6 worm cellular contexts compared by ENCODE assay signal in the genomic region with DNA sequence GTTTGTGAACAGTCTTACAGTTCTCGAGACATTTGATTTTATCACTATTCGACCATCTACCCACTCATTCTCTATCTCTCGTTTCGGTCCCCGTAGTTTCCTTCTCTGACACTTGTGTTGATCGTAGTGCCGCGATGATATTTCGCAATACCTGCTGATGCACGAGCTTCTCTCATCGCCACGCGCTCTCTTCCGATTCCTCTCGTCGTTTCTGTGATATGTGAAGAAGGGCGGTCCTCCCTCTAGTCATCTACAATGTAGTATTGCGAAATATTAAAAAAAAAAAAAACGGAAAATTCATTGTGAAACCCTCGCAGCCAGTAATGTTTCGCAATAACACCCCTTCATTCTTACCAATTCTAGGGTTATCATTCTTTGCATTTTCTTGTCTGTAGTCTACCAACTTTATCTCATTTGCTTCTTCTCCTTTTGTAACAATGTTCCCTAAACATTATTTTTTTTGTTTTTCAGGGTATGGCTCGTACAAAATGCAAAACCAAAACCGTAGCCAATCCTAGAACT.
TF ChIP-seq lines count a peak whose summit lies in the region.

A gene (plus strand): TSS at position 472 of the 522 bp plus-strand sequence.

TF ChIP-seq in whole organism, L1 larva, 84 proteins besides CTCF, POLR2A, EP300 and RAD21 (continued from another document and continues in another):
- TF ChIP-seq lin-35 (GFP tag; optimal IDR thresholded peaks at IDR 0.05; lab: Kevin White, UChicago) (peak; percentile 71 to 85), lin-14 (GFP tag; optimal IDR thresholded peaks at IDR 0.05; lab: Kevin White, UChicago) (peak; percentile 98), egl-13 (tag; optimal IDR thresholded peaks at IDR 0.05; lab: Kevin White, UChicago) (peak; percentile 80), ztf-4 (tag; optimal IDR thresholded peaks at IDR 0.05; lab: Kevin White, UChicago) (peak; percentile 80), unc-86 (tag; optimal IDR thresholded peaks at IDR 0.05; lab: Kevin White, UChicago) (peak; percentile 62), hpl-2 (GFP tag; optimal IDR thresholded peaks at IDR 0.05; lab: Kevin White, UChicago) (peak; percentile 94), nhr-76 (tag; optimal IDR thresholded peaks at IDR 0.05; lab: Kevin White, UChicago) (no peak), unc-62 (GFP tag; optimal IDR thresholded peaks at IDR 0.05; lab: Kevin White, UChicago) (no peak), lir-3 (tag; optimal IDR thresholded peaks at IDR 0.05; lab: Kevin White, UChicago; ENCODE audit: poor library complexity) (peak; percentile 63), C16A3.4 (tag; optimal IDR thresholded peaks at IDR 0.05; lab: Kevin White, UChicago) (peak; percentile 95), nhr-28 (tag; optimal IDR thresholded peaks at IDR 0.05; lab: Kevin White, UChicago) (peak; percentile 84), fkh-10 (GFP tag; optimal IDR thresholded peaks at IDR 0.05; lab: Kevin White, UChicago) (peak; percentile 80), lsy-2 (tag; optimal IDR thresholded peaks at IDR 0.05; lab: Kevin White, UChicago) (peak; percentile 84 to 91), nhr-84 (tag; optimal IDR thresholded peaks at IDR 0.05; lab: Kevin White, UChicago) (no peak), skn-1 (tag; optimal IDR thresholded peaks at IDR 0.05; lab: Kevin White, UChicago) (peak; percentile 98), irx-1 (tag; optimal IDR thresholded peaks at IDR 0.05; lab: Kevin White, UChicago) (peak; percentile 73), jun-1 (tag; optimal IDR thresholded peaks at IDR 0.05; lab: Kevin White, UChicago) (peak; percentile 98), nhr-77 (tag; optimal IDR thresholded peaks at IDR 0.05; lab: Kevin White, UChicago) (peak; percentile 93), sox-4 (tag; optimal IDR thresholded peaks at IDR 0.05; lab: Kevin White, UChicago) (peak; percentile 18), pag-3 (tag; optimal IDR thresholded peaks at IDR 0.05; lab: Kevin White, UChicago; ENCODE audit: borderline replicate concordance, insufficient read depth) (peak; percentile 14)

TF ChIP-seq in whole organism, L2 larva, 48 proteins besides CTCF, POLR2A, EP300 and RAD21 (continued from another document):
- no peak for TF ChIP-seq nhr-237 (tag; optimal IDR thresholded peaks at IDR 0.05; lab: Kevin White, UChicago)
- peak; percentile 42 for TF ChIP-seq ceh-16 (tag; optimal IDR thresholded peaks at IDR 0.05; lab: Kevin White, UChicago)
- TF ChIP-seq sma-3 (GFP tag; optimal IDR thresholded peaks at IDR 0.05; lab: Kevin White, UChicago) = peak; percentile 95
- no peak for TF ChIP-seq ztf-1 (GFP tag; conservative IDR thresholded peaks at IDR 0.05; lab: Robert Waterston, UW)
- TF ChIP-seq nhr-129 (tag; optimal IDR thresholded peaks at IDR 0.05; lab: Kevin White, UChicago) = peak; percentile 97
- peak; percentile 96 for TF ChIP-seq fos-1 (tag; optimal IDR thresholded peaks at IDR 0.05; lab: Kevin White, UChicago)
- TF ChIP-seq unc-62 (GFP tag; optimal IDR thresholded peaks at IDR 0.05; lab: Kevin White, UChicago) = peak; percentile 76
- TF ChIP-seq ztf-4 (tag; optimal IDR thresholded peaks at IDR 0.05; lab: Kevin White, UChicago) = peak; percentile 85
- peak; percentile 87 for TF ChIP-seq sem-4 (tag; optimal IDR thresholded peaks at IDR 0.05; lab: Kevin White, UChicago)
- TF ChIP-seq ama-1 (optimal IDR thresholded peaks at IDR 0.05; lab: Kevin White, UChicago) = peak; percentile 36
- TF ChIP-seq zag-1 (tag; optimal IDR thresholded peaks at IDR 0.05; lab: Kevin White, UChicago) = peak; percentile 81
- TF ChIP-seq ceh-82 (tag; optimal IDR thresholded peaks at IDR 0.05; lab: Kevin White, UChicago) = peak; percentile 51
- TF ChIP-seq unc-39 (tag; optimal IDR thresholded peaks at IDR 0.05; lab: Kevin White, UChicago) = no peak
- peak; percentile 10 for TF ChIP-seq alr-1 (tag; optimal IDR thresholded peaks at IDR 0.05; lab: Kevin White, UChicago)
- TF ChIP-seq nhr-12 (tag; optimal IDR thresholded peaks at IDR 0.05; lab: Kevin White, UChicago) = peak; percentile 21
- no peak for TF ChIP-seq aly-2 (tag; optimal IDR thresholded peaks at IDR 0.05; lab: Kevin White, UChicago)
- no peak for TF ChIP-seq ztf-11 (tag; optimal IDR thresholded peaks at IDR 0.05; lab: Kevin White, UChicago)

TF ChIP-seq in whole organism, L3 larva, 47 proteins besides CTCF, POLR2A, EP300 and RAD21 (continued from another document):
- TF ChIP-seq fos-1 (tag; optimal IDR thresholded peaks at IDR 0.05; lab: Kevin White, UChicago) (peak; percentile 88), elt-2 (tag; optimal IDR thresholded peaks at IDR 0.05; lab: Kevin White, UChicago) (peak; percentile 96), ceh-82 (tag; optimal IDR thresholded peaks at IDR 0.05; lab: Kevin White, UChicago) (peak; percentile 27), lin-39 (tag; optimal IDR thresholded peaks at IDR 0.05; lab: Kevin White, UChicago) (peak; percentile 91), zag-1 (tag; optimal IDR thresholded peaks at IDR 0.05; lab: Kevin White, UChicago) (peak; percentile 19), nhr-67 (tag; optimal IDR thresholded peaks at IDR 0.05; lab: Kevin White, UChicago) (no peak), nhr-28 (tag; optimal IDR thresholded peaks at IDR 0.05; lab: Kevin White, UChicago) (no peak), sea-2 (GFP tag; optimal IDR thresholded peaks at IDR 0.05; lab: Kevin White, UChicago) (peak; percentile 70), egl-27 (tag; optimal IDR thresholded peaks at IDR 0.05; lab: Kevin White, UChicago) (peak; percentile 90), ztf-11 (tag; optimal IDR thresholded peaks at IDR 0.05; lab: Kevin White, UChicago) (no peak), ztf-4 (tag; optimal IDR thresholded peaks at IDR 0.05; lab: Kevin White, UChicago) (peak; percentile 85), unc-62 (GFP tag; optimal IDR thresholded peaks at IDR 0.05; lab: Kevin White, UChicago) (peak; percentile 90), mml-1 (tag; optimal IDR thresholded peaks at IDR 0.05; lab: Kevin White, UChicago) (no peak), eor-1 (tag; optimal IDR thresholded peaks at IDR 0.05; lab: Kevin White, UChicago) (peak in 1 of 2 experiments; percentile 47), nhr-43 (tag; optimal IDR thresholded peaks at IDR 0.05; lab: Kevin White, UChicago; ENCODE audit: poor library complexity, severe bottlenecking) (peak; percentile 64)

TF ChIP-seq in whole organism, L4 larva, 104 proteins besides CTCF, POLR2A, EP300 and RAD21 (continued from another document and continues in another):
- TF ChIP-seq nhr-25 (tag; optimal IDR thresholded peaks at IDR 0.05; lab: Kevin White, UChicago; ENCODE audit: borderline replicate concordance, insufficient read depth) = peak; percentile 84
- TF ChIP-seq nhr-6 (tag; optimal IDR thresholded peaks at IDR 0.05; lab: Kevin White, UChicago) = peak; percentile 94
- peak; percentile 99 for TF ChIP-seq mdl-1 (tag; optimal IDR thresholded peaks at IDR 0.05; lab: Kevin White, UChicago)
- TF ChIP-seq nhr-11 (tag; optimal IDR thresholded peaks at IDR 0.05; lab: Kevin White, UChicago) = peak; percentile 98
- TF ChIP-seq egl-27 (tag; optimal IDR thresholded peaks at IDR 0.05; lab: Kevin White, UChicago) = no peak
- peak; percentile 98 for TF ChIP-seq mep-1 (tag; optimal IDR thresholded peaks at IDR 0.05; lab: Kevin White, UChicago)
- TF ChIP-seq dve-1 (tag; optimal IDR thresholded peaks at IDR 0.05; lab: Kevin White, UChicago; ENCODE audit: insufficient read depth) = peak; percentile 99
- no peak for TF ChIP-seq vab-7 (GFP tag; IDR thresholded peaks at IDR 0.05; lab: Robert Waterston, UW)
- peak; percentile 93 for TF ChIP-seq pha-4 (GFP tag; IDR thresholded peaks at IDR 0.05; lab: Robert Waterston, UW)
- peak; percentile 2 for TF ChIP-seq pha-4 (tag; optimal IDR thresholded peaks at IDR 0.05; lab: Kevin White, UChicago)
- TF ChIP-seq F10B5.3 (tag; optimal IDR thresholded peaks at IDR 0.05; lab: Kevin White, UChicago) = no peak
- TF ChIP-seq daf-16 (GFP tag; optimal IDR thresholded peaks at IDR 0.05; lab: Kevin White, UChicago) = peak; percentile 13 to 71
- TF ChIP-seq daf-16 (tag; optimal IDR thresholded peaks at IDR 0.05; lab: Kevin White, UChicago) = peak; percentile 95
- TF ChIP-seq hif-1 (tag; optimal IDR thresholded peaks at IDR 0.05; lab: Kevin White, UChicago) = peak; percentile 11 to 87
- TF ChIP-seq nhr-237 (tag; optimal IDR thresholded peaks at IDR 0.05; lab: Kevin White, UChicago) = peak; percentile 68
- TF ChIP-seq ceh-82 (tag; optimal IDR thresholded peaks at IDR 0.05; lab: Kevin White, UChicago) = no peak
- TF ChIP-seq lim-7 (GFP tag; IDR thresholded peaks at IDR 0.05; lab: Robert Waterston, UW) = no peak
- TF ChIP-seq D1046.2 (GFP tag; IDR thresholded peaks at IDR 0.05; lab: Robert Waterston, UW) = peak; percentile 77; the same call in 1 of the 2 replicates
- no peak for TF ChIP-seq spr-3 (GFP tag; optimal IDR thresholded peaks at IDR 0.05; lab: Kevin White, UChicago)
- peak; percentile 59 for TF ChIP-seq fos-1 (tag; optimal IDR thresholded peaks at IDR 0.05; lab: Kevin White, UChicago)
- TF ChIP-seq nhr-102 (tag; optimal IDR thresholded peaks at IDR 0.05; lab: Kevin White, UChicago) = peak; percentile 93
- no peak for TF ChIP-seq sdz-12 (GFP tag; optimal IDR thresholded peaks at IDR 0.05; lab: Kevin White, UChicago)
- peak; percentile 61 for TF ChIP-seq cey-2 (tag; optimal IDR thresholded peaks at IDR 0.05; lab: Kevin White, UChicago; ENCODE audit: borderline replicate concordance, insufficient read depth)
- TF ChIP-seq lin-13 (GFP tag; optimal IDR thresholded peaks at IDR 0.05; lab: Kevin White, UChicago) = peak; percentile 96
- TF ChIP-seq set-16 (GFP tag; IDR thresholded peaks at IDR 0.05; lab: Robert Waterston, UW) = peak; percentile 68

TF ChIP-seq in whole organism, late embryonic, 69 proteins besides CTCF, POLR2A, EP300 and RAD21 (continued from another document):
- TF ChIP-seq C38D4.7 (GFP tag; optimal IDR thresholded peaks at IDR 0.05; lab: Kevin White, UChicago) = no peak
- no peak for TF ChIP-seq ceh-22 (tag; optimal IDR thresholded peaks at IDR 0.05; lab: Kevin White, UChicago)
- no peak for TF ChIP-seq ama-1 (optimal IDR thresholded peaks at IDR 0.05; lab: Kevin White, UChicago)
- no peak for TF ChIP-seq hlh-13 (GFP tag; optimal IDR thresholded peaks at IDR 0.05; lab: Kevin White, UChicago)
- no peak for TF ChIP-seq fax-1 (tag; optimal IDR thresholded peaks at IDR 0.05; lab: Kevin White, UChicago)
- TF ChIP-seq zip-5 (tag; optimal IDR thresholded peaks at IDR 0.05; lab: Kevin White, UChicago) = no peak
- no peak for TF ChIP-seq eyg-1 (tag; optimal IDR thresholded peaks at IDR 0.05; lab: Kevin White, UChicago)
- TF ChIP-seq ahr-1 (tag; optimal IDR thresholded peaks at IDR 0.05; lab: Kevin White, UChicago) = no peak
- TF ChIP-seq pax-1 (tag; optimal IDR thresholded peaks at IDR 0.05; lab: Kevin White, UChicago) = no peak
- TF ChIP-seq ttx-3 (tag; optimal IDR thresholded peaks at IDR 0.05; lab: Kevin White, UChicago) = no peak
- TF ChIP-seq ceh-45 (GFP tag; IDR thresholded peaks at IDR 0.05; lab: Robert Waterston, UW) = no peak
- no peak for TF ChIP-seq unc-42 (tag; optimal IDR thresholded peaks at IDR 0.05; lab: Kevin White, UChicago)
- TF ChIP-seq F13H6.1 (tag; optimal IDR thresholded peaks at IDR 0.05; lab: Kevin White, UChicago) = no peak
- TF ChIP-seq unc-3 (GFP tag; conservative IDR thresholded peaks at IDR 0.05; lab: Robert Waterston, UW) = no peak
- TF ChIP-seq unc-3 (tag; optimal IDR thresholded peaks at IDR 0.05; lab: Kevin White, UChicago) = no peak
- no peak for TF ChIP-seq T23F11.4 (GFP tag; optimal IDR thresholded peaks at IDR 0.05; lab: Kevin White, UChicago)
- TF ChIP-seq dve-1 (tag; optimal IDR thresholded peaks at IDR 0.05; lab: Kevin White, UChicago) = peak; percentile 82
- TF ChIP-seq ceh-6 (GFP tag; optimal IDR thresholded peaks at IDR 0.05; lab: Kevin White, UChicago) = no peak
- TF ChIP-seq tbx-2 (tag; optimal IDR thresholded peaks at IDR 0.05; lab: Kevin White, UChicago) = no peak
- no peak for TF ChIP-seq sox-2 (GFP tag; IDR thresholded peaks at IDR 0.05; lab: Robert Waterston, UW)
- TF ChIP-seq ceh-34 (tag; optimal IDR thresholded peaks at IDR 0.05; lab: Kevin White, UChicago) = no peak
- peak; percentile 54 for TF ChIP-seq elt-2 (tag; optimal IDR thresholded peaks at IDR 0.05; lab: Kevin White, UChicago)
- TF ChIP-seq nhr-232 (tag; optimal IDR thresholded peaks at IDR 0.05; lab: Kevin White, UChicago) = no peak
- no peak for TF ChIP-seq pros-1 (tag; optimal IDR thresholded peaks at IDR 0.05; lab: Kevin White, UChicago)
- TF ChIP-seq madf-2 (tag; optimal IDR thresholded peaks at IDR 0.05; lab: Kevin White, UChicago) = no peak
- no peak for TF ChIP-seq C08G9.2 (tag; optimal IDR thresholded peaks at IDR 0.05; lab: Kevin White, UChicago)
- no peak for TF ChIP-seq rnt-1 (tag; optimal IDR thresholded peaks at IDR 0.05; lab: Kevin White, UChicago)
- TF ChIP-seq Y22D7AL.16 (tag; optimal IDR thresholded peaks at IDR 0.05; lab: Kevin White, UChicago) = no peak

TF ChIP-seq in whole organism, young adult, 124 proteins besides CTCF, POLR2A, EP300 and RAD21 (continued from another document and continues in another):
- TF ChIP-seq mcd-1 (GFP tag; IDR thresholded peaks at IDR 0.05; lab: Robert Waterston, UW) (peak; percentile 79), ZK185.1 (tag; optimal IDR thresholded peaks at IDR 0.05; lab: Kevin White, UChicago; ENCODE audit: poor library complexity, severe bottlenecking) (peak; percentile 84), hmg-1.2 (GFP tag; IDR thresholded peaks at IDR 0.05; lab: Robert Waterston, UW) (peak; percentile 65), K12H6.12 (tag; optimal IDR thresholded peaks at IDR 0.05; lab: Kevin White, UChicago) (peak; percentile 92), F22D6.2 (tag; optimal IDR thresholded peaks at IDR 0.05; lab: Kevin White, UChicago) (peak; percentile 61), snpc-4 (GFP tag; optimal IDR thresholded peaks at IDR 0.05; lab: Kevin White, UChicago) (peak; percentile 18), snpc-4 (tag; optimal IDR thresholded peaks at IDR 0.05; lab: Kevin White, UChicago) (peak; percentile 13 to 74 (median 66)), attf-5 (GFP tag; optimal IDR thresholded peaks at IDR 0.05; lab: Kevin White, UChicago) (peak; percentile 95), ztf-22 (GFP tag; optimal IDR thresholded peaks at IDR 0.05; lab: Kevin White, UChicago) (peak; percentile 87), dpff-1 (tag; optimal IDR thresholded peaks at IDR 0.05; lab: Kevin White, UChicago) (no peak), D2030.7 (GFP tag; IDR thresholded peaks at IDR 0.05; lab: Robert Waterston, UW) (no peak), lsl-1 (GFP tag; optimal IDR thresholded peaks at IDR 0.05; lab: Kevin White, UChicago) (no peak), unc-62 (GFP tag; optimal IDR thresholded peaks at IDR 0.05; lab: Kevin White, UChicago) (peak; percentile 93), ama-1 (optimal IDR thresholded peaks at IDR 0.05; lab: Kevin White, UChicago) (no peak), ama-1 (GFP tag; optimal IDR thresholded peaks at IDR 0.05; lab: Kevin White, UChicago) (no peak), somi-1 (GFP tag; optimal IDR thresholded peaks at IDR 0.05; lab: Kevin White, UChicago) (peak; percentile 86), nfya-1 (tag; optimal IDR thresholded peaks at IDR 0.05; lab: Kevin White, UChicago; ENCODE audit: borderline replicate concordance, insufficient read depth) (no peak), nfya-2 (GFP tag; IDR thresholded peaks at IDR 0.05; lab: Robert Waterston, UW) (no peak), nhr-27 (tag; optimal IDR thresholded peaks at IDR 0.05; lab: Kevin White, UChicago) (no peak), him-1 (tag; optimal IDR thresholded peaks at IDR 0.05; lab: Kevin White, UChicago) (no peak), atf-7 (tag; optimal IDR thresholded peaks at IDR 0.05; lab: Kevin White, UChicago) (peak; percentile 92), zfh-2 (GFP tag; conservative IDR thresholded peaks at IDR 0.05; lab: Robert Waterston, UW) (peak; percentile 94), dox-1 (GFP tag; IDR thresholded peaks at IDR 0.05; lab: Robert Waterston, UW) (peak; percentile 87), dpl-1 (GFP tag; optimal IDR thresholded peaks at IDR 0.05; lab: Kevin White, UChicago) (no peak), nhr-90 (tag; optimal IDR thresholded peaks at IDR 0.05; lab: Kevin White, UChicago) (peak; percentile 88), hsf-1 (GFP tag; IDR thresholded peaks at IDR 0.05; lab: Robert Waterston, UW) (peak; percentile 77), hmg-20 (GFP tag; IDR thresholded peaks at IDR 0.05; lab: Robert Waterston, UW) (0 out of 2 replicates have a peak, but pooled peaks have one; percentile 35), F55B11.4 (tag; optimal IDR thresholded peaks at IDR 0.05; lab: Kevin White, UChicago; ENCODE audit: borderline replicate concordance, insufficient read depth) (no peak), nfyb-1 (GFP tag; IDR thresholded peaks at IDR 0.05; lab: Robert Waterston, UW) (peak; percentile 92), egrh-3 (GFP tag; IDR thresholded peaks at IDR 0.05; lab: Robert Waterston, UW) (peak; percentile 68), F52B5.7 (tag; optimal IDR thresholded peaks at IDR 0.05; lab: Kevin White, UChicago) (no peak), tlf-1 (GFP tag; optimal IDR thresholded peaks at IDR 0.05; lab: Kevin White, UChicago) (peak; percentile 70), B0336.3 (GFP tag; IDR thresholded peaks at IDR 0.05; lab: Robert Waterston, UW) (peak; percentile 73)
